Worm (Caenorhabditis elegans): ENCODE data around the gene dyf-18.

- TF ChIP-seq atf-7 (tag; optimal IDR thresholded peaks at IDR 0.05) (no peak), nhr-120 (GFP tag; IDR thresholded peaks at IDR 0.05) (no peak), efl-1 (GFP tag; optimal IDR thresholded peaks at IDR 0.05) (no peak), unc-130 (GFP tag; optimal IDR thresholded peaks at IDR 0.05) (no peak), pha-4 (tag; optimal IDR thresholded peaks at IDR 0.05) (no peak), ama-1 (optimal IDR thresholded peaks at IDR 0.05) (no peak), ama-1 (GFP tag; optimal IDR thresholded peaks at IDR 0.05) (no peak)
These were observed 31.2 kb downstream of the dyf-18 start for ce11 chrIV:11769769-11770168.
